Fruit fly (Drosophila melanogaster): ENCODE measurements around the gene CG10063.

The CG10063 gene

DNA sequence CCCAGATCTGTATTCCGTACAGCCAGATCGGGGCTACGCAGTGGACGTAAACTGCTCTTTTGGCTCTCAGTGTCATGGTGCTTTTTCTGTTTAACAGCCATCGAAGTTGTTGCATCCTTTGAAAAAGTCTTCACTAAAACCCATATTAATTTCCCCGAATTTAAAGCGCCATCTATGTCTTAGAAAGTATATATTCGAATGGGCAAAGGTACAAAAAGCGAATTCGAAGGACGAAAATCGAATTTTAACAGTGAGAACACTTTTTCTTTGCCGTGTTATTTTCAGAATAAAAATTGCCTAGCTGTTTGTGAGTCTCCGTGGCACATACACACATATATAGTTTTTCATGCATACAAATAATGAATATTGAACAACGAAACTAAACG, 23.1 kb upstream of the CG10063 start:
- TF ChIP-seq CG13204 (GFP tag; optimal IDR thresholded peaks at IDR 0.05) (no peak), D1 (tag; optimal IDR thresholded peaks at IDR 0.05) (no peak), gl (tag; optimal IDR thresholded peaks at IDR 0.05) (no peak), CG4496 (GFP tag; IDR thresholded peaks at IDR 0.05) (no peak), CG14655 (GFP tag; optimal IDR thresholded peaks at IDR 0.05) (no peak), CG34367 (tag; optimal IDR thresholded peaks at IDR 0.05) (no peak), Snoo (tag; optimal IDR thresholded peaks at IDR 0.05) (no peak), CG32121 (GFP tag; IDR thresholded peaks at IDR 0.05) (no peak), EcR (GFP tag; optimal IDR thresholded peaks at IDR 0.05) (no peak), CG8159 (tag; optimal IDR thresholded peaks at IDR 0.05) (no peak), Pif1B (GFP tag; optimal IDR thresholded peaks at IDR 0.05) (no peak), CG10348 (GFP tag; IDR thresholded peaks at IDR 0.05) (no peak), rn (GFP tag; IDR thresholded peaks at IDR 0.05) (no peak), CG17806 (tag; optimal IDR thresholded peaks at IDR 0.05) (no peak), Pif1A (GFP tag; optimal IDR thresholded peaks at IDR 0.05) (no peak), CG15710 (tag; optimal IDR thresholded peaks at IDR 0.05) (no peak)

DNA sequence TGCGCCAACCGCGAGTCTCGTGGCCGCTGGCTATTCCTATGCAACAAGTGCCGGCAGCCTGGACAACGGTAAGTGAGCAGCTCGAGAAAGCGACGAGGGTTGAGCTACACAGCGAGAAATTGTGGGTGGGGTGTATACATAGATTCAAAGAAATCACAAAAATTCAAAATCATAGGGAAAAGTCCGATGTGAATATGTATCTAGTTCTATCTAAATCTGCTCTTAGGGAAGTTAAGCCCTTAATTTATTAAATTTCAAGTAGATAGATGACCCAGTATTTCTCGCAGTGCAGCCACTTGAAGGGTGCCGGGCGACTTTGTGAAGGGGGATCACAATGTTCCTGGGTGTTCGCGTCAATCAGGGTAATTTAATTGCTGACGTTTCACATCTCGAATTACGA, 21.1 kb upstream of the CG10063 start:
- TF ChIP-seq CG10348 (GFP tag; IDR thresholded peaks at IDR 0.05): no peak
- no peak for TF ChIP-seq CG32121 (GFP tag; IDR thresholded peaks at IDR 0.05)
- TF ChIP-seq CG8159 (tag; optimal IDR thresholded peaks at IDR 0.05): no peak

dm6 chr3L:6990288-6990687, 18.0 kb upstream of the CG10063 start, which contains the start of gene bin:
TSS of gene bin (plus strand) at chr3L:6990622.
- no peak for TF ChIP-seq CG14655 (GFP tag; optimal IDR thresholded peaks at IDR 0.05)
- TF ChIP-seq CG8301 (tag; optimal IDR thresholded peaks at IDR 0.05): no peak
- no peak for TF ChIP-seq gl (tag; optimal IDR thresholded peaks at IDR 0.05)
- no peak for TF ChIP-seq Ets98B (GFP tag; IDR thresholded peaks at IDR 0.05)
- TF ChIP-seq CG13204 (GFP tag; optimal IDR thresholded peaks at IDR 0.05): no peak
- no peak for TF ChIP-seq rn (GFP tag; IDR thresholded peaks at IDR 0.05)
- no peak for TF ChIP-seq CG10348 (GFP tag; IDR thresholded peaks at IDR 0.05)
- TF ChIP-seq Snoo (tag; optimal IDR thresholded peaks at IDR 0.05): no peak
- TF ChIP-seq CG9948 (tag; optimal IDR thresholded peaks at IDR 0.05): no peak
- TF ChIP-seq CG8159 (tag; optimal IDR thresholded peaks at IDR 0.05): no peak
- TF ChIP-seq CG34367 (tag; optimal IDR thresholded peaks at IDR 0.05): no peak
- TF ChIP-seq CG17806 (tag; optimal IDR thresholded peaks at IDR 0.05): no peak
- TF ChIP-seq CG32121 (GFP tag; IDR thresholded peaks at IDR 0.05): no peak
- no peak for TF ChIP-seq Pif1A (GFP tag; optimal IDR thresholded peaks at IDR 0.05)
- no peak for TF ChIP-seq CG4496 (GFP tag; IDR thresholded peaks at IDR 0.05)
- no peak for TF ChIP-seq fd96Ca (GFP tag; IDR thresholded peaks at IDR 0.05)
- TF ChIP-seq Pif1B (GFP tag; optimal IDR thresholded peaks at IDR 0.05): no peak
- no peak for TF ChIP-seq D1 (tag; optimal IDR thresholded peaks at IDR 0.05)
- TF ChIP-seq CG15710 (tag; optimal IDR thresholded peaks at IDR 0.05): no peak

DNA sequence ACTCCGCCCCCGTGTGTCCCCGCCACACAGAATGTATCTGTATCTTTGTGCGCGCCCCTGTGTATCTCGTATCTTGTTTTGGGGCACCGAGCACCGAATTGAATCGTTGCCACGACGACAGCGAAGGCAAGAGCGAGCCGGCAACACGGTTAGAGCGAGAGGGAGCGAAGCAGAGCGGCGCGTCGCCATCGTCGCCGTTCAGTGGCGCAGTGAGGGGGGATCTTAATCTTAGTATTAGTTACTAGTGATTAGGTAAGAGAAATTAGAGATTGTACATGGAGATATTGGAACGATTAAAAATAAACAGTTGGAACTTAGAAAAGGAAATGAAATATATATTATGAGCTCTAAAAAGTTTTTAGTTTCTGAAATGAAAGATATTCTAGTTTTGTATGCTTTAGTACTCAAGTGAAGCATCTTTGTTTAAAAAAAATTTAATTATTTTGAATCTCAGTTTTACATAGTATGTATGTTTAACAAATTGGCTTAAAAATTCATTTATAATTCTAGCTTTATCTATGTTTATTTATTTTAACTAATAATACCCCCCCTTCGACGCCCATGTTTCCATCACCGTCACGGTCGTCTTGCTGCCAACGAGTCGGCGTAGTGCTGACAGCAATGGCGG, 16.8 kb upstream of the CG10063 start:
- TF ChIP-seq CG15710 (tag; optimal IDR thresholded peaks at IDR 0.05): peak; percentile 76
- peak; percentile 63; the same call in 1 of the 3 replicates for TF ChIP-seq fd96Ca (GFP tag; IDR thresholded peaks at IDR 0.05)
- 0 out of 2 replicates have a peak, but pooled peaks have one; percentile 6 for TF ChIP-seq CG10348 (GFP tag; IDR thresholded peaks at IDR 0.05)
- TF ChIP-seq CG17806 (tag; optimal IDR thresholded peaks at IDR 0.05): peak; percentile 67
- peak; percentile 43 for TF ChIP-seq Pif1A (GFP tag; optimal IDR thresholded peaks at IDR 0.05)
- 0 out of 3 replicates have a peak, but pooled peaks have one; percentile 28 for TF ChIP-seq CG4496 (GFP tag; IDR thresholded peaks at IDR 0.05)
- TF ChIP-seq Pif1B (GFP tag; optimal IDR thresholded peaks at IDR 0.05): peak; percentile 51
- peak; percentile 63 for TF ChIP-seq CG13204 (GFP tag; optimal IDR thresholded peaks at IDR 0.05)
- TF ChIP-seq CG8301 (tag; optimal IDR thresholded peaks at IDR 0.05): peak; percentile 81
- TF ChIP-seq CG34367 (tag; optimal IDR thresholded peaks at IDR 0.05): peak; percentile 30
- TF ChIP-seq CG12605 (GFP tag; IDR thresholded peaks at IDR 0.05): no peak
- peak; percentile 57 for TF ChIP-seq Ets98B (GFP tag; IDR thresholded peaks at IDR 0.05)
- no peak for TF ChIP-seq EcR (GFP tag; optimal IDR thresholded peaks at IDR 0.05)
- TF ChIP-seq CG14655 (GFP tag; optimal IDR thresholded peaks at IDR 0.05): peak; percentile 92
- peak; percentile 76 for TF ChIP-seq Snoo (tag; optimal IDR thresholded peaks at IDR 0.05)
- TF ChIP-seq CG32121 (GFP tag; IDR thresholded peaks at IDR 0.05): peak; percentile 78
- TF ChIP-seq CG9948 (tag; optimal IDR thresholded peaks at IDR 0.05): peak; percentile 76
- 0 out of 2 replicates have a peak, but pooled peaks have one; percentile 19 for TF ChIP-seq rn (GFP tag; IDR thresholded peaks at IDR 0.05)
- TF ChIP-seq CG8159 (tag; optimal IDR thresholded peaks at IDR 0.05): peak; percentile 91
- peak; percentile 13 for TF ChIP-seq gl (tag; optimal IDR thresholded peaks at IDR 0.05)
- peak; percentile 53 for TF ChIP-seq D1 (tag; optimal IDR thresholded peaks at IDR 0.05)

DNA sequence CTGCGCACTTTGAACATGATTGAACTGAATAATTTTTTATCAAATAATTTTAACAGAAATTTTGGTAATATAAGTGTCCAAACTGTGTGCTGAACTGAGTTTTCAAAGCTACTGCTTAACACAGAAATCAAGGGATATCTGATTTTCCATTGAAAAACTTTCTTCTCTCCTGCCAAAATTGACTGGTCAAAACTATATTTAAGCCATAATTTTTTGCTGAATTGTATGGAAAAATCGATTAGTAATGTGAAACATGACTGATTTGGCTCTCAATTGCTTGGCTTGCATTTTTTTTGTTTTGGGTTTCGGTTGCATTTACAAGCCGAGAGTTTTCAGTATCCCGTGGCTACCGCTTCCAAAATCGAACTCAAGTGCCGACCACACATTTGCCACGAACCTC, 12.2 kb upstream of the CG10063 start, which contains the start of the genes CG32388 and CG43439:
CG32388 (minus strand) TSS at position 101 of the 400 bp plus-strand sequence.
CG43439 (minus strand) TSS at position 101 of the 400 bp plus-strand sequence.
- TF ChIP-seq CG15710 (tag; optimal IDR thresholded peaks at IDR 0.05): no peak

dm6 chr3L:6981823-6982222, 9.6 kb upstream of the CG10063 start:
- no peak for TF ChIP-seq EcR (GFP tag; optimal IDR thresholded peaks at IDR 0.05)
- TF ChIP-seq Pif1A (GFP tag; optimal IDR thresholded peaks at IDR 0.05): no peak
- TF ChIP-seq CG14655 (GFP tag; optimal IDR thresholded peaks at IDR 0.05): peak; percentile 14

Measured in whole organism, pupa.